Fruit fly (Drosophila melanogaster): ENCODE results near the gene CG14722.

CG14722 gene

DNA sequence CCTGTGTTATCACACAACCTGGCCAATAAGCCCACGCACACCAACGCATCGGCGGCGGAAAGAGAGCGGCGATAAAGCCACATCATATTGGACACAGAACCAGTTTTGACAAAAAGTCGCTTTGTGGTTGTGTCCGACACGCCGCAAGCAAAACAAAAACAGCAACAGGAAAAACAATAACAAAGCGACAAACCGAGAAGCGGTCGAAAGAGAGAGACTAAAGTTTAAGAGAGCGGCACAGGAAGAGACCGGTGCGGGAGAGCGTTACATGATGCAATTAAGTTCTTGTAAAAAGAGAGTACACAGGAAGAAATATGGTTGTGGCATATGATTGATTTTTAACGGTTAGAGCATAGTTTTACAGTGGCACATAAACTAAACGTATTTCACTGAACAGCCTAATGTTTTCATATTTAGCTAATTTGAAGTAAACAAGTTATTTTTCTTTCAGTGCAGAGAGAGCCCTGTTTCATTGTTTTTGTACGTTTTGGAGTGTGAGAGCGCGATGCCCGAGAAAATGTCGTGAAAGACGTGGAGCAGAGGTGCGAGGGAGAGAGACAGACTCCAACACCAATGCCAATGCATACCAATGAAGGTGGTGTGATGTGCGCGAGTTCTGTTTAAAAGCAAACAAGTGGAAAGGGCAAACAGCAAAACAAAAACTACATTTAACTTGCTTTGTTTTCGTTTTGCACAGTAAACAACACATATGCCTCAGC lies 19.1 kb downstream of the CG14722 start (continued):
- TF ChIP-seq CG4617 (GFP tag; optimal IDR thresholded peaks at IDR 0.05; ENCODE audit: borderline replicate concordance) (peak; percentile 100), Opbp (GFP tag; IDR thresholded peaks at IDR 0.05; ENCODE audit: partially characterized antibody) (no peak), zfh2 (GFP tag; optimal IDR thresholded peaks at IDR 0.05) (peak; percentile 100), Rfx (GFP tag; IDR thresholded peaks at IDR 0.05) (no peak), en (GFP tag; optimal IDR thresholded peaks at IDR 0.05) (peak; percentile 100), gfzf (GFP tag; optimal IDR thresholded peaks at IDR 0.05) (peak; percentile 54), CG30020 (tag; optimal IDR thresholded peaks at IDR 0.05) (peak; percentile 93), CG42726 (GFP tag; IDR thresholded peaks at IDR 0.05; ENCODE audit: partially characterized antibody) (no peak), vfl (GFP tag; optimal IDR thresholded peaks at IDR 0.05) (peak; percentile 100), CG6791 (GFP tag; IDR thresholded peaks at IDR 0.05; ENCODE audit: partially characterized antibody) (no peak), Pdp1 (GFP tag; optimal IDR thresholded peaks at IDR 0.05) (peak; percentile 100), Dref (GFP tag; IDR thresholded peaks at IDR 0.05) (no peak), lbe (GFP tag; optimal IDR thresholded peaks at IDR 0.05) (peak; percentile 99), sc (optimal IDR thresholded peaks at IDR 0.05) (no peak), sc (GFP tag; optimal IDR thresholded peaks at IDR 0.05) (peak; percentile 100), da (GFP tag; optimal IDR thresholded peaks at IDR 0.05) (peak; percentile 100), E2f2 (GFP tag; IDR thresholded peaks at IDR 0.05) (no peak), Doc2 (GFP tag; IDR thresholded peaks at IDR 0.05) (no peak), tin (GFP tag; optimal IDR thresholded peaks at IDR 0.05) (peak; percentile 100), CG12236 (GFP tag; optimal IDR thresholded peaks at IDR 0.05) (peak; percentile 100), CG8281 (tag; optimal IDR thresholded peaks at IDR 0.05) (peak; percentile 96), CG2678 (tag; optimal IDR thresholded peaks at IDR 0.05) (peak; percentile 100), gro (GFP tag; optimal IDR thresholded peaks at IDR 0.05) (peak; percentile 100), sqz (GFP tag; optimal IDR thresholded peaks at IDR 0.05) (peak; percentile 100), CG6689 (GFP tag; IDR thresholded peaks at IDR 0.05) (no peak), ase (GFP tag; IDR thresholded peaks at IDR 0.05) (no peak), HLHmδ (GFP tag; optimal IDR thresholded peaks at IDR 0.05) (peak; percentile 87), CG1647 (GFP tag; optimal IDR thresholded peaks at IDR 0.05) (peak; percentile 100), Neu2 (GFP tag; optimal IDR thresholded peaks at IDR 0.05; ENCODE audit: borderline replicate concordance) (peak; percentile 99), CG16815 (GFP tag; optimal IDR thresholded peaks at IDR 0.05) (peak; percentile 100), HHEX (GFP tag; optimal IDR thresholded peaks at IDR 0.05) (peak; percentile 100), aop (GFP tag; IDR thresholded peaks at IDR 0.05) (no peak), fd96Cb (tag; optimal IDR thresholded peaks at IDR 0.05) (peak; percentile 100), dysf (GFP tag; IDR thresholded peaks at IDR 0.05) (no peak), CG4328 (GFP tag; optimal IDR thresholded peaks at IDR 0.05) (peak; percentile 100), CG1832 (GFP tag; optimal IDR thresholded peaks at IDR 0.05) (peak; percentile 71), Bgb (GFP tag; IDR thresholded peaks at IDR 0.05; ENCODE audit: partially characterized antibody) (no peak), HLH4C (GFP tag; IDR thresholded peaks at IDR 0.05; ENCODE audit: partially characterized antibody) (no peak), CG2202 (tag; optimal IDR thresholded peaks at IDR 0.05) (peak; percentile 100), Hr3 (GFP tag; optimal IDR thresholded peaks at IDR 0.05) (peak; percentile 100), E2f1 (GFP tag; IDR thresholded peaks at IDR 0.05) (no peak), Spps (tag; optimal IDR thresholded peaks at IDR 0.05) (peak; percentile 99), Tbp (GFP tag; optimal IDR thresholded peaks at IDR 0.05) (no peak), btn (GFP tag; optimal IDR thresholded peaks at IDR 0.05) (peak; percentile 100), Usf (GFP tag; optimal IDR thresholded peaks at IDR 0.05) (peak; percentile 99), sim (GFP tag; IDR thresholded peaks at IDR 0.05) (no peak), tio (GFP tag; optimal IDR thresholded peaks at IDR 0.05) (peak; percentile 100), CG1792 (GFP tag; optimal IDR thresholded peaks at IDR 0.05) (peak; percentile 100), pho (GFP tag; optimal IDR thresholded peaks at IDR 0.05) (peak; percentile 100), sima (GFP tag; optimal IDR thresholded peaks at IDR 0.05) (peak; percentile 99)
